Worm (Caenorhabditis elegans) whole organism, midembryonic: ENCODE data around the gene chil-11.

Source experiments
- T22C8.4 ChIP-seq: fragments of 200-800 bp; sonication (Bioruptor generic); IDR thresholded peaks from 2 replicates; pipeline ENCODE4 v1.3.6; 2022; ENCODE audit warnings: missing genetic modification characterization, missing compliant biosample characterization
- cog-1 ChIP-seq: sonication (generic microtip); optimal IDR thresholded peaks from 2 replicates; lab custom pipeline; 2016; ENCODE audit warnings: missing genetic modification characterization, missing compliant biosample characterization
- flt-1 ChIP-seq: fragments of 200-800 bp; sonication (Bioruptor generic); IDR thresholded peaks from 2 replicates; pipeline ENCODE4 v1.3.6; 2022; ENCODE audit warnings: missing genetic modification characterization, missing compliant biosample characterization
- klf-2 ChIP-seq: fragments of 200-800 bp; sonication (Bioruptor generic); conservative IDR thresholded peaks from 2 replicates; pipeline ENCODE4 v1.3.6; 2022; ENCODE audit warnings: missing genetic modification reagents, missing genetic modification characterization, missing compliant biosample characterization
- ref-1 ChIP-seq: fragments of 200-800 bp; sonication (Bioruptor generic); conservative IDR thresholded peaks from 2 replicates; pipeline ENCODE4 v1.3.6; 2022; ENCODE audit warnings: missing genetic modification reagents, missing genetic modification characterization, missing compliant biosample characterization
- tab-1 ChIP-seq: fragments of 200-800 bp; sonication (Bioruptor generic); IDR thresholded peaks from 2 replicates; pipeline ENCODE4 v1.3.6; 2022; ENCODE audit warnings: missing genetic modification characterization, missing compliant biosample characterization
- ztf-23 ChIP-seq: fragments of 200-800 bp; sonication (Bioruptor generic); IDR thresholded peaks from 2 replicates; pipeline ENCODE4 v1.3.6; 2022; ENCODE audit warnings: missing genetic modification reagents, missing genetic modification characterization, missing compliant biosample characterization
- ztf-29 ChIP-seq: fragments of 200-800 bp; sonication (Bioruptor generic); IDR thresholded peaks from 2 replicates; pipeline ENCODE4 v1.3.6; 2022; ENCODE audit warnings: missing genetic modification reagents, missing genetic modification characterization, missing compliant biosample characterization

- TF ChIP-seq T22C8.4 (GFP tag; lab: Robert Waterston, UW) = no peak
- no peak for TF ChIP-seq cog-1 (tag; lab: Kevin White, UChicago)
- no peak for TF ChIP-seq ztf-29 (GFP tag; lab: Robert Waterston, UW)
- no peak for TF ChIP-seq ref-1 (GFP tag; lab: Robert Waterston, UW)
- no peak for TF ChIP-seq tab-1
- TF ChIP-seq flt-1 (GFP tag; lab: Robert Waterston, UW) = no peak
- TF ChIP-seq klf-2 (GFP tag; lab: Robert Waterston, UW) = no peak
- TF ChIP-seq ztf-23 = no peak
Measured at ce11 chrIV:5741045-5741444, at the start of gene chil-11.
